Worm (Caenorhabditis elegans) whole organism, late embryonic: ENCODE data around the gene W10G11.3.

ENCODE experiments used
- dmd-4 ChIP-seq: sonication (generic microtip); optimal IDR thresholded peaks from 2 replicates; lab custom pipeline; 2016; ENCODE audit warnings: borderline replicate concordance, missing genetic modification characterization, missing compliant biosample characterization
- hlh-30 ChIP-seq: sonication (generic microtip); optimal IDR thresholded peaks from 2 replicates; lab custom pipeline; 2017; ENCODE audit warnings: antibody characterized with exemption, missing genetic modification characterization, missing compliant biosample characterization; ENCODE audit not compliant: insufficient read depth
- pqm-1 ChIP-seq: sonication (generic microtip); optimal IDR thresholded peaks from 2 replicates; lab custom pipeline; 2016; ENCODE audit warnings: missing genetic modification characterization, missing compliant biosample characterization
- syd-9 ChIP-seq: sonication (generic microtip); optimal IDR thresholded peaks from 2 replicates; lab custom pipeline; 2016; ENCODE audit warnings: mild to moderate bottlenecking, missing genetic modification characterization, moderate library complexity, missing compliant biosample characterization

ce11 chrII:3581752-3582151, 19.4 kb upstream of the W10G11.3 start, which contains the start of gene srh-59:
- TF ChIP-seq pqm-1 (tag; lab: Kevin White, UChicago) = no peak
- no peak for TF ChIP-seq dmd-4 (tag; lab: Kevin White, UChicago)
- no peak for TF ChIP-seq syd-9
- TF ChIP-seq hlh-30 = no peak
